Fruit fly (Drosophila melanogaster) whole organism, embryonic: ENCODE data around the gene Pp1-87B.

Experiments used
- Adf1 ChIP-seq: fragments of 200-800 bp; sonication (Bioruptor generic); IDR thresholded peaks from 2 replicates; pipeline ENCODE4 v1.3.6; 2022; ENCODE audit warnings: missing biosample characterization, missing genetic modification characterization
- CG10209 ChIP-seq: fragments of 200-800 bp; sonication (Bioruptor generic); optimal IDR thresholded peaks from 3 replicates; lab custom pipeline; 2017; ENCODE audit warnings: missing biosample characterization, mild to moderate bottlenecking, missing genetic modification characterization, missing genetic modification reagents
- CG11696 ChIP-seq: fragments of 200-800 bp; sonication (Bioruptor generic); IDR thresholded peaks from 2 replicates; pipeline ENCODE4 v1.3.6; 2022; ENCODE audit warnings: missing biosample characterization, missing genetic modification characterization
- CG11723 ChIP-seq: fragments of 200-800 bp; sonication (Bioruptor generic); optimal IDR thresholded peaks from 2 replicates; lab custom pipeline; 2017; ENCODE audit warnings: missing biosample characterization, mild to moderate bottlenecking, missing genetic modification characterization
- CG12104 ChIP-seq: fragments of 200-800 bp; sonication (Bioruptor generic); optimal IDR thresholded peaks from 3 replicates; lab custom pipeline; 2016; ENCODE audit warnings: missing biosample characterization, missing genetic modification characterization
- CG12155 ChIP-seq: fragments of 200-800 bp; sonication (Bioruptor generic); optimal IDR thresholded peaks from 3 replicates; lab custom pipeline; 2016; ENCODE audit warnings: missing biosample characterization, missing genetic modification characterization
- CG14050 ChIP-seq: fragments of 200-800 bp; sonication (Bioruptor generic); IDR thresholded peaks from 3 replicates; pipeline ENCODE4 v1.3.6; 2022; ENCODE audit warnings: missing biosample characterization, missing genetic modification characterization
- CG15269 ChIP-seq: fragments of 200-800 bp; sonication (Bioruptor generic); optimal IDR thresholded peaks from 2 replicates; lab custom pipeline; 2018; ENCODE audit warnings: missing biosample characterization, mild to moderate bottlenecking, missing genetic modification characterization, moderate library complexity
- CG15601 ChIP-seq: fragments of 200-800 bp; sonication (Bioruptor generic); optimal IDR thresholded peaks from 3 replicates; lab custom pipeline; 2019; ENCODE audit warnings: missing biosample characterization, mild to moderate bottlenecking, missing genetic modification characterization, moderate library complexity
- CG15696 ChIP-seq: fragments of 200-800 bp; sonication (Bioruptor generic); optimal IDR thresholded peaks from 2 replicates; lab custom pipeline; 2019; ENCODE audit warnings: missing biosample characterization, mild to moderate bottlenecking, missing genetic modification characterization, moderate library complexity
- CG31224 ChIP-seq: fragments of 200-800 bp; sonication (Bioruptor generic); IDR thresholded peaks from 2 replicates; pipeline ENCODE4 v1.3.6; 2022; ENCODE audit warnings: missing biosample characterization, missing genetic modification characterization
- CG3281 ChIP-seq: fragments of 200-800 bp; sonication (Bioruptor generic); optimal IDR thresholded peaks from 3 replicates; lab custom pipeline; 2017; ENCODE audit warnings: missing biosample characterization, mild to moderate bottlenecking, missing genetic modification characterization
- CG33213 ChIP-seq: fragments of 200-800 bp; sonication (Bioruptor generic); optimal IDR thresholded peaks from 3 replicates; lab custom pipeline; 2016; ENCODE audit warnings: missing biosample characterization, missing genetic modification characterization
- CG3995 ChIP-seq: fragments of 200-800 bp; sonication (Bioruptor generic); optimal IDR thresholded peaks from 3 replicates; lab custom pipeline; 2016; ENCODE audit warnings: missing biosample characterization, missing genetic modification characterization
- CG4360 ChIP-seq: fragments of 200-800 bp; sonication (Bioruptor generic); IDR thresholded peaks from 2 replicates; pipeline ENCODE4 v1.3.6; 2022; ENCODE audit warnings: missing biosample characterization, missing genetic modification characterization
- CG4424 ChIP-seq: fragments of 200-800 bp; sonication (Bioruptor generic); optimal IDR thresholded peaks from 3 replicates; lab custom pipeline; 2016; ENCODE audit warnings: missing biosample characterization, missing genetic modification characterization
- CG6175 ChIP-seq: fragments of 200-800 bp; sonication (Bioruptor generic); IDR thresholded peaks from 3 replicates; pipeline ENCODE4 v1.3.6; 2022; ENCODE audit warnings: missing biosample characterization, missing genetic modification characterization
- CG7271 ChIP-seq: fragments of 200-800 bp; sonication (Bioruptor generic); optimal IDR thresholded peaks from 2 replicates; lab custom pipeline; 2018; ENCODE audit warnings: missing biosample characterization, mild to moderate bottlenecking, missing genetic modification characterization, moderate library complexity
- CG9215 ChIP-seq: fragments of 200-800 bp; sonication (Bioruptor generic); IDR thresholded peaks from 2 replicates; pipeline ENCODE4 v1.3.6; 2022; ENCODE audit warnings: missing biosample characterization, missing genetic modification characterization
- Deaf1 ChIP-seq: fragments of 200-800 bp; optimal IDR thresholded peaks from 3 replicates; lab custom pipeline; 2019; ENCODE audit warnings: missing biosample characterization, mild to moderate bottlenecking, missing genetic modification characterization, moderate library complexity
- Fer2 ChIP-seq: fragments of 200-800 bp; sonication (Bioruptor generic); optimal IDR thresholded peaks from 2 replicates; lab custom pipeline; 2018; ENCODE audit warnings: missing biosample characterization, mild to moderate bottlenecking, missing genetic modification characterization, moderate library complexity
- Hey ChIP-seq: fragments of 200-800 bp; sonication (Bioruptor generic); optimal IDR thresholded peaks from 3 replicates; lab custom pipeline; 2018; ENCODE audit warnings: missing biosample characterization, mild to moderate bottlenecking, missing genetic modification characterization
- Hr3 ChIP-seq: fragments of 200-800 bp; sonication (Bioruptor generic); optimal IDR thresholded peaks from 3 replicates; lab custom pipeline; 2016; ENCODE audit warnings: missing biosample characterization, missing genetic modification characterization
- Jarid2 ChIP-seq: fragments of 200-800 bp; sonication (Bioruptor generic); optimal IDR thresholded peaks from 3 replicates; lab custom pipeline; 2017; ENCODE audit warnings: mild to moderate bottlenecking, missing biosample characterization, missing genetic modification reagents, missing genetic modification characterization
- Lhr ChIP-seq: fragments of 200-800 bp; sonication (Bioruptor generic); optimal IDR thresholded peaks from 3 replicates; lab custom pipeline; 2017; ENCODE audit warnings: mild to moderate bottlenecking, missing biosample characterization, missing genetic modification reagents, missing genetic modification characterization
- Sry-δ ChIP-seq: fragments of 200-800 bp; sonication (Bioruptor generic); optimal IDR thresholded peaks from 2 replicates; lab custom pipeline; 2016; ENCODE audit warnings: missing biosample characterization, missing genetic modification characterization
- Trl ChIP-seq, 3 experiments: fragments of >200 bp in 2 of 3; fragments of 200-800 bp in 1 of 3; sonication (Bioruptor generic) in 1 of 3; optimal IDR thresholded peaks; 2 replicates in 1 of 3; 3 replicates in 2 of 3; lab custom pipeline; 2016 to 2017; ENCODE audit warnings: missing biosample characterization in 1 of 3, missing genetic modification characterization in 1 of 3
- amos ChIP-seq: fragments of 200-800 bp; sonication (Bioruptor generic); IDR thresholded peaks from 2 replicates; pipeline ENCODE4 v1.3.6; 2022; ENCODE audit warnings: missing biosample characterization, missing genetic modification characterization; ENCODE audit not compliant: partially characterized antibody
- bcd ChIP-seq: fragments of 200-800 bp; sonication (Bioruptor generic); optimal IDR thresholded peaks from 2 replicates; lab custom pipeline; 2017; ENCODE audit warnings: missing biosample characterization, mild to moderate bottlenecking, missing genetic modification characterization
- bsh ChIP-seq, 2 experiments: fragments of 200-800 bp; sonication (Bioruptor generic); optimal IDR thresholded peaks; 2 replicates each; lab custom pipeline; 2017 to 2018; ENCODE audit warnings: mild to moderate bottlenecking in 2 of 2, missing biosample characterization in 2 of 2, missing genetic modification characterization in 2 of 2, moderate library complexity in 1 of 2
- cas ChIP-seq: fragments of 200-800 bp; sonication (Bioruptor generic); IDR thresholded peaks from 2 replicates; pipeline ENCODE4 v1.3.6; 2022; ENCODE audit warnings: missing biosample characterization, missing genetic modification characterization
- chif ChIP-seq, 2 experiments: fragments of 200-800 bp; sonication (Bioruptor generic); optimal IDR thresholded peaks; 3 replicates each; lab custom pipeline; 2016; ENCODE audit warnings: missing biosample characterization in 2 of 2, missing genetic modification characterization in 2 of 2
- chinmo ChIP-seq: fragments of 200-800 bp; sonication (Bioruptor generic); IDR thresholded peaks from 4 replicates; pipeline ENCODE4 v1.3.6; 2022; ENCODE audit warnings: missing biosample characterization, missing genetic modification characterization; ENCODE audit not compliant: partially characterized antibody
- chm ChIP-seq: fragments of 200-800 bp; sonication (Bioruptor generic); IDR thresholded peaks from 2 replicates; pipeline ENCODE4 v1.3.6; 2022; ENCODE audit warnings: missing biosample characterization, missing genetic modification characterization
- chn ChIP-seq: fragments of 200-800 bp; sonication (Bioruptor generic); optimal IDR thresholded peaks from 2 replicates; lab custom pipeline; 2016; ENCODE audit warnings: missing biosample characterization, missing genetic modification characterization
- ci ChIP-seq: fragments of 200-800 bp; sonication (Bioruptor generic); IDR thresholded peaks from 3 replicates; pipeline ENCODE4 v1.3.6; 2022; ENCODE audit warnings: missing biosample characterization, missing genetic modification characterization
- crol ChIP-seq: fragments of 200-800 bp; sonication (Bioruptor generic); IDR thresholded peaks from 2 replicates; pipeline ENCODE4 v1.3.6; 2022; ENCODE audit warnings: missing biosample characterization, missing genetic modification characterization
- danr ChIP-seq: fragments of 200-800 bp; sonication (Bioruptor generic); IDR thresholded peaks from 2 replicates; pipeline ENCODE4 v1.3.6; 2022; ENCODE audit warnings: missing biosample characterization, missing genetic modification characterization
- dati ChIP-seq: fragments of 200-800 bp; sonication (Bioruptor generic); IDR thresholded peaks from 2 replicates; pipeline ENCODE4 v1.3.6; 2022; ENCODE audit warnings: missing biosample characterization, missing genetic modification characterization
- dysf ChIP-seq: fragments of 200-800 bp; sonication (Bioruptor generic); IDR thresholded peaks from 3 replicates; pipeline ENCODE4 v1.3.6; 2022; ENCODE audit warnings: missing biosample characterization, missing genetic modification characterization
- emc ChIP-seq: fragments of 200-800 bp; sonication (Bioruptor generic); optimal IDR thresholded peaks from 2 replicates; lab custom pipeline; 2016; ENCODE audit warnings: missing biosample characterization, missing genetic modification characterization
- fd102C ChIP-seq: fragments of 200-800 bp; sonication (Bioruptor generic); optimal IDR thresholded peaks from 2 replicates; lab custom pipeline; 2018; ENCODE audit warnings: missing biosample characterization, mild to moderate bottlenecking, missing genetic modification characterization, moderate library complexity
- gem ChIP-seq: fragments of 200-800 bp; sonication (Bioruptor generic); optimal IDR thresholded peaks from 2 replicates; lab custom pipeline; 2019; ENCODE audit warnings: missing biosample characterization, mild to moderate bottlenecking, missing genetic modification characterization, moderate library complexity
- luna ChIP-seq: fragments of 200-800 bp; sonication (Bioruptor generic); optimal IDR thresholded peaks from 2 replicates; lab custom pipeline; 2016; ENCODE audit warnings: missing biosample characterization, missing genetic modification characterization
- pnt ChIP-seq: fragments of 200-800 bp; sonication (Bioruptor generic); optimal IDR thresholded peaks from 3 replicates; lab custom pipeline; 2016; ENCODE audit warnings: missing biosample characterization, missing genetic modification characterization
- psq ChIP-seq: fragments of 200-800 bp; sonication (Bioruptor generic); optimal IDR thresholded peaks from 2 replicates; lab custom pipeline; 2017; ENCODE audit warnings: missing biosample characterization, missing genetic modification characterization
- sens ChIP-seq: fragments of 200-800 bp; sonication (Bioruptor generic); peaks from one replicate; lab custom pipeline; 2016; ENCODE audit warnings: missing biosample characterization, missing genetic modification characterization
- sna ChIP-seq: fragments of 200-800 bp; sonication (Bioruptor generic); IDR thresholded peaks from 2 replicates; pipeline ENCODE4 v1.3.6; 2022; ENCODE audit warnings: missing biosample characterization, missing genetic modification characterization; ENCODE audit not compliant: partially characterized antibody
- toy ChIP-seq: fragments of 200-800 bp; sonication (Bioruptor generic); IDR thresholded peaks from 2 replicates; pipeline ENCODE4 v1.3.6; 2022; ENCODE audit warnings: missing biosample characterization, missing genetic modification characterization
- usp ChIP-seq: fragments of >200 bp; optimal IDR thresholded peaks from 2 replicates; lab custom pipeline; 2017; ENCODE audit warnings: missing biosample characterization, missing genetic modification characterization
- z ChIP-seq: fragments of 200-800 bp; sonication (Bioruptor generic); IDR thresholded peaks from 3 replicates; pipeline ENCODE4 v1.3.6; 2022; ENCODE audit warnings: missing biosample characterization, missing genetic modification characterization

The Pp1-87B gene

DNA sequence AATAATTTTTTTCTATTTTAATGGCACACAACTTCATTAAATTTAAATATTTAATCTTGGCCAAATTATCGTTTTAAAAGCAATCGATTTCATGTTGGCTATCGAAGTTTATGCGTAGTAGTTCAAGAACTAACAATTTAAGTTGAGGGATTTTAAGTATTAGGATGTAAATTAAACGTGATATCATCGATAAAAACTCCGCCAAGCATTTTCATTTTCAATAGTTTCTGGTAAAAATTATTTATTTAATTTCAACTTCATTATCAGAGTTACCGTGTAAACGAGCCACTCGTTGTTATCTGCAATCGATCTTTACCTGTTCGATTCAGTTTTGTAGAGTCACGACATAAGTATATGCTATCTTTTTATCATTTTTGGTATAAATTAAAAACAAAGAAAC lies 22.8 kb downstream of the Pp1-87B start (continued):
- TF ChIP-seq CG15696 (tag; lab: Kevin White, UChicago) (peak; percentile 100), CG4424 (peak; percentile 99), sens (GFP tag; lab: Kevin White, UChicago) (peak; percentile 99), CG4360 (GFP tag; lab: Robert Waterston, UW) (peak; percentile 82), chinmo (GFP tag; lab: Robert Waterston, UW) (no peak), danr (peak; percentile 87; the same call in 1 of the 2 replicates), Lhr (peak; percentile 92), Adf1 (GFP tag; lab: Robert Waterston, UW) (peak; percentile 77), bsh (GFP tag; optimal IDR thresholded peaks at IDR 0.05; lab: Kevin White, UChicago) (peak; percentile 79 to 99), dysf (GFP tag; lab: Robert Waterston, UW) (peak; percentile 97), cas (GFP tag; lab: Robert Waterston, UW) (peak; percentile 89), dati (peak; percentile 90), CG31224 (GFP tag; lab: Robert Waterston, UW) (peak; percentile 90), CG15269 (tag; lab: Kevin White, UChicago) (peak; percentile 98), Hey (peak; percentile 86), CG11696 (peak; percentile 95), CG33213 (GFP tag; lab: Kevin White, UChicago) (peak; percentile 99), psq (GFP tag; lab: Kevin White, UChicago) (peak; percentile 87), CG12104 (GFP tag; lab: Kevin White, UChicago) (peak; percentile 98), amos (no peak), CG7271 (tag; lab: Kevin White, UChicago) (peak; percentile 98), Trl (optimal IDR thresholded peaks at IDR 0.05; lab: Kevin White, UChicago) (no peak), Trl (GFP tag; optimal IDR thresholded peaks at IDR 0.05; lab: Kevin White, UChicago) (peak; percentile 95), sna (no peak), Sry-δ (GFP tag; lab: Kevin White, UChicago) (peak; percentile 66), fd102C (peak; percentile 92), CG6175 (GFP tag; lab: Robert Waterston, UW) (peak; percentile 75; the same call in 2 of the 3 replicates), ci (GFP tag; lab: Robert Waterston, UW) (peak; percentile 99), gem (peak; percentile 99), chn (GFP tag; lab: Kevin White, UChicago) (peak; percentile 95), chif (GFP tag; optimal IDR thresholded peaks at IDR 0.05; lab: Kevin White, UChicago) (peak; percentile 95 to 99), Hr3 (GFP tag; lab: Kevin White, UChicago) (peak; percentile 91), usp (GFP tag; lab: Kevin White, UChicago) (no peak), toy (GFP tag; lab: Robert Waterston, UW) (peak; percentile 84), CG3281 (peak; percentile 97), emc (GFP tag; lab: Kevin White, UChicago) (peak; percentile 97), CG14050 (peak; percentile 96), CG12155 (peak; percentile 96), chm (peak; percentile 100), CG15601 (peak; percentile 98), pnt (peak; percentile 87), CG9215 (GFP tag; lab: Robert Waterston, UW) (peak; percentile 80; the same call in 1 of the 2 replicates), CG3995 (peak; percentile 89), Fer2 (tag; lab: Kevin White, UChicago) (peak; percentile 97), CG10209 (GFP tag; lab: Kevin White, UChicago) (peak; percentile 97), z (GFP tag; lab: Robert Waterston, UW) (peak; percentile 72; the same call in 1 of the 3 replicates), bcd (GFP tag; lab: Kevin White, UChicago) (peak; percentile 97), luna (GFP tag; lab: Kevin White, UChicago) (peak; percentile 75), CG11723 (peak; percentile 94), crol (GFP tag; lab: Robert Waterston, UW) (peak; percentile 47; the same call in 1 of the 2 replicates), Deaf1 (tag; lab: Kevin White, UChicago) (peak; percentile 91), Jarid2 (GFP tag; lab: Kevin White, UChicago) (peak; percentile 79)
